Fruit fly (Drosophila melanogaster) whole organism, embryonic: Measurements from ENCODE around the gene Mtp.

Source experiments
- Abd-B ChIP-seq: fragments of 200-800 bp; sonication (Bioruptor generic); optimal IDR thresholded peaks from 2 replicates; lab custom pipeline; 2018; ENCODE audit warnings: missing biosample characterization, mild to moderate bottlenecking, missing genetic modification characterization, moderate library complexity
- Atf6 ChIP-seq: fragments of 200-800 bp; sonication (Bioruptor generic); IDR thresholded peaks from 2 replicates; pipeline ENCODE4 v1.3.6; 2022; ENCODE audit warnings: missing biosample characterization, missing genetic modification characterization
- CG11247 ChIP-seq: fragments of 200-800 bp; sonication (Bioruptor generic); IDR thresholded peaks from 2 replicates; pipeline ENCODE4 v1.3.6; 2022; ENCODE audit warnings: missing biosample characterization, missing genetic modification characterization
- CG12391 ChIP-seq: fragments of 200-800 bp; sonication (Bioruptor generic); optimal IDR thresholded peaks from 3 replicates; lab custom pipeline; 2018; ENCODE audit warnings: missing biosample characterization, mild to moderate bottlenecking, missing genetic modification characterization, moderate library complexity
- CG12769 ChIP-seq: fragments of 200-800 bp; sonication (Bioruptor generic); optimal IDR thresholded peaks from 2 replicates; lab custom pipeline; 2019; ENCODE audit warnings: missing biosample characterization, mild to moderate bottlenecking, missing genetic modification characterization, moderate library complexity
- CG14667 ChIP-seq: fragments of 200-800 bp; sonication (Bioruptor generic); IDR thresholded peaks from 2 replicates; pipeline ENCODE4 v1.3.6; 2022; ENCODE audit warnings: missing biosample characterization, missing genetic modification characterization
- CG16815 ChIP-seq: fragments of 200-800 bp; sonication (Bioruptor generic); optimal IDR thresholded peaks from 3 replicates; lab custom pipeline; 2017; ENCODE audit warnings: missing biosample characterization, mild to moderate bottlenecking, missing genetic modification characterization
- CG17829 ChIP-seq: fragments of 200-800 bp; optimal IDR thresholded peaks from 2 replicates; lab custom pipeline; 2019; ENCODE audit warnings: missing biosample characterization, mild to moderate bottlenecking, missing genetic modification characterization, moderate library complexity
- CG2116 ChIP-seq: fragments of 200-800 bp; sonication (Bioruptor generic); optimal IDR thresholded peaks from 3 replicates; lab custom pipeline; 2018; ENCODE audit warnings: missing biosample characterization, mild to moderate bottlenecking, missing genetic modification characterization
- CG2129 ChIP-seq: fragments of 200-800 bp; sonication (Bioruptor generic); IDR thresholded peaks from 2 replicates; pipeline ENCODE4 v1.3.6; 2022; ENCODE audit warnings: missing biosample characterization, missing genetic modification characterization; ENCODE audit not compliant: partially characterized antibody
- CG42726 ChIP-seq: fragments of 200-800 bp; sonication (Bioruptor generic); IDR thresholded peaks from 2 replicates; pipeline ENCODE4 v1.3.6; 2022; ENCODE audit warnings: missing biosample characterization, missing genetic modification characterization; ENCODE audit not compliant: partially characterized antibody
- CG4282 ChIP-seq: fragments of 200-800 bp; sonication (Bioruptor generic); optimal IDR thresholded peaks from 2 replicates; lab custom pipeline; 2016; ENCODE audit warnings: missing biosample characterization, missing genetic modification characterization
- CG4328 ChIP-seq: fragments of 200-800 bp; sonication (Bioruptor generic); optimal IDR thresholded peaks from 3 replicates; lab custom pipeline; 2017; ENCODE audit warnings: missing biosample characterization, missing genetic modification reagents, missing genetic modification characterization
- CG4360 ChIP-seq: fragments of 200-800 bp; sonication (Bioruptor generic); IDR thresholded peaks from 2 replicates; pipeline ENCODE4 v1.3.6; 2022; ENCODE audit warnings: missing biosample characterization, missing genetic modification characterization
- CG6791 ChIP-seq: fragments of 200-800 bp; sonication (Bioruptor generic); IDR thresholded peaks from 3 replicates; pipeline ENCODE4 v1.3.6; 2022; ENCODE audit warnings: missing biosample characterization, missing genetic modification characterization; ENCODE audit not compliant: partially characterized antibody
- CG6854 ChIP-seq: fragments of 200-800 bp; sonication (Bioruptor generic); optimal IDR thresholded peaks from 3 replicates; lab custom pipeline; 2017; ENCODE audit warnings: missing biosample characterization, mild to moderate bottlenecking, missing genetic modification characterization
- CG7271 ChIP-seq: fragments of 200-800 bp; sonication (Bioruptor generic); optimal IDR thresholded peaks from 2 replicates; lab custom pipeline; 2018; ENCODE audit warnings: missing biosample characterization, mild to moderate bottlenecking, missing genetic modification characterization, moderate library complexity
- CG7963 ChIP-seq: fragments of 200-800 bp; sonication (Bioruptor generic); IDR thresholded peaks from 3 replicates; pipeline ENCODE4 v1.3.6; 2022; ENCODE audit warnings: missing biosample characterization, missing genetic modification characterization; ENCODE audit not compliant: partially characterized antibody
- CG7987 ChIP-seq: fragments of 200-800 bp; sonication (Bioruptor generic); optimal IDR thresholded peaks from 2 replicates; lab custom pipeline; 2018; ENCODE audit warnings: missing biosample characterization, mild to moderate bottlenecking, missing genetic modification characterization, moderate library complexity
- CG9727 ChIP-seq: fragments of 200-800 bp; sonication (Bioruptor generic); optimal IDR thresholded peaks from 3 replicates; lab custom pipeline; 2017; ENCODE audit warnings: missing biosample characterization, mild to moderate bottlenecking, missing genetic modification characterization
- Chrac-16 ChIP-seq: fragments of 200-800 bp; sonication (Bioruptor generic); optimal IDR thresholded peaks from 3 replicates; lab custom pipeline; 2016; ENCODE audit warnings: missing biosample characterization, missing genetic modification characterization
- Fer2 ChIP-seq: fragments of 200-800 bp; sonication (Bioruptor generic); optimal IDR thresholded peaks from 2 replicates; lab custom pipeline; 2018; ENCODE audit warnings: missing biosample characterization, mild to moderate bottlenecking, missing genetic modification characterization, moderate library complexity
- Fer3 ChIP-seq: fragments of 200-800 bp; sonication (Bioruptor generic); optimal IDR thresholded peaks from 2 replicates; lab custom pipeline; 2018; ENCODE audit warnings: missing biosample characterization, mild to moderate bottlenecking, missing genetic modification characterization, moderate library complexity
- Hr3 ChIP-seq: fragments of 200-800 bp; sonication (Bioruptor generic); optimal IDR thresholded peaks from 3 replicates; lab custom pipeline; 2016; ENCODE audit warnings: missing biosample characterization, missing genetic modification characterization
- Hsf ChIP-seq: fragments of 200-800 bp; sonication (Bioruptor generic); optimal IDR thresholded peaks from 3 replicates; lab custom pipeline; 2016; ENCODE audit warnings: missing biosample characterization, missing genetic modification characterization
- Meics ChIP-seq: fragments of 200-800 bp; sonication (Bioruptor generic); optimal IDR thresholded peaks from 2 replicates; lab custom pipeline; 2017; ENCODE audit warnings: missing biosample characterization, mild to moderate bottlenecking, missing genetic modification characterization
- NC2β ChIP-seq: fragments of 200-800 bp; sonication (Bioruptor generic); optimal IDR thresholded peaks from 2 replicates; lab custom pipeline; 2016; ENCODE audit warnings: missing biosample characterization, missing genetic modification characterization
- NFAT ChIP-seq: fragments of 200-800 bp; sonication (Bioruptor generic); IDR thresholded peaks from 2 replicates; pipeline ENCODE4 v1.3.6; 2022; ENCODE audit warnings: missing biosample characterization, missing genetic modification characterization
- Pdp1 ChIP-seq, 2 experiments: fragments of 200-800 bp; sonication (Bioruptor generic); optimal IDR thresholded peaks; 3 replicates each; lab custom pipeline; 2016; ENCODE audit warnings: missing biosample characterization in 2 of 2, missing genetic modification characterization in 2 of 2, mild to moderate bottlenecking in 1 of 2, moderate library complexity in 1 of 2
- Sry-δ ChIP-seq: fragments of 200-800 bp; sonication (Bioruptor generic); optimal IDR thresholded peaks from 2 replicates; lab custom pipeline; 2016; ENCODE audit warnings: missing biosample characterization, missing genetic modification characterization
- Stat92E ChIP-seq, 3 experiments: fragments of >200 bp in 2 of 3; fragments of 200-800 bp in 1 of 3; sonication (Bioruptor generic) in 1 of 3; optimal IDR thresholded peaks; 2 replicates each; lab custom pipeline; 2017 to 2019; ENCODE audit warnings: missing biosample characterization in 3 of 3, missing genetic modification characterization in 3 of 3, mild to moderate bottlenecking in 1 of 3, moderate library complexity in 1 of 3
- bab2 ChIP-seq: fragments of 200-800 bp; sonication (Bioruptor generic); optimal IDR thresholded peaks from 2 replicates; lab custom pipeline; 2016; ENCODE audit warnings: missing biosample characterization, missing genetic modification characterization
- bigmax ChIP-seq: fragments of 200-800 bp; sonication (Bioruptor generic); optimal IDR thresholded peaks from 2 replicates; lab custom pipeline; 2018; ENCODE audit warnings: missing biosample characterization, mild to moderate bottlenecking, missing genetic modification characterization
- dati ChIP-seq: fragments of 200-800 bp; sonication (Bioruptor generic); IDR thresholded peaks from 2 replicates; pipeline ENCODE4 v1.3.6; 2022; ENCODE audit warnings: missing biosample characterization, missing genetic modification characterization
- esg ChIP-seq: fragments of 200-800 bp; sonication (Bioruptor generic); conservative IDR thresholded peaks from 2 replicates; pipeline ENCODE4 v1.3.6; 2022; ENCODE audit warnings: missing biosample characterization, missing genetic modification characterization
- ewg ChIP-seq: fragments of 200-800 bp; sonication (Bioruptor generic); optimal IDR thresholded peaks from 3 replicates; lab custom pipeline; 2017; ENCODE audit warnings: mild to moderate bottlenecking, missing biosample characterization, missing genetic modification reagents, missing genetic modification characterization
- ftz-f1 ChIP-seq: fragments of 200-800 bp; sonication (Bioruptor generic); optimal IDR thresholded peaks from 2 replicates; lab custom pipeline; 2016; ENCODE audit warnings: missing biosample characterization, missing genetic modification characterization
- gem ChIP-seq: fragments of 200-800 bp; sonication (Bioruptor generic); optimal IDR thresholded peaks from 2 replicates; lab custom pipeline; 2019; ENCODE audit warnings: missing biosample characterization, mild to moderate bottlenecking, missing genetic modification characterization, moderate library complexity
- gro ChIP-seq: fragments of 200-800 bp; sonication (Bioruptor generic); optimal IDR thresholded peaks from 2 replicates; lab custom pipeline; 2016; ENCODE audit warnings: missing biosample characterization, missing genetic modification characterization
- hb ChIP-seq: fragments of 200-800 bp; sonication (Bioruptor generic); IDR thresholded peaks from 3 replicates; pipeline ENCODE4 v1.3.6; 2022; ENCODE audit warnings: missing biosample characterization, missing genetic modification characterization; ENCODE audit not compliant: partially characterized antibody
- her ChIP-seq: fragments of 200-800 bp; sonication (Bioruptor generic); optimal IDR thresholded peaks from 2 replicates; lab custom pipeline; 2016; ENCODE audit warnings: missing biosample characterization, missing genetic modification characterization
- lilli ChIP-seq: fragments of 200-800 bp; sonication (Bioruptor generic); optimal IDR thresholded peaks from 3 replicates; lab custom pipeline; 2016; ENCODE audit warnings: missing biosample characterization, missing genetic modification characterization
- nerfin-1 ChIP-seq: fragments of 200-800 bp; sonication (Bioruptor generic); optimal IDR thresholded peaks from 3 replicates; lab custom pipeline; 2019; ENCODE audit warnings: missing biosample characterization, mild to moderate bottlenecking, missing genetic modification characterization, moderate library complexity
- nerfin-2 ChIP-seq: fragments of 200-800 bp; sonication (Bioruptor generic); IDR thresholded peaks from 2 replicates; pipeline ENCODE4 v1.3.6; 2022; ENCODE audit warnings: missing biosample characterization, missing genetic modification characterization; ENCODE audit not compliant: partially characterized antibody
- ranshi ChIP-seq: fragments of 200-800 bp; sonication (Bioruptor generic); IDR thresholded peaks from 2 replicates; pipeline ENCODE4 v1.3.6; 2022; ENCODE audit warnings: missing biosample characterization, missing genetic modification characterization
- repo ChIP-seq: fragments of 200-800 bp; sonication (Bioruptor generic); optimal IDR thresholded peaks from 2 replicates; lab custom pipeline; 2016; ENCODE audit warnings: missing biosample characterization, missing genetic modification characterization
- sc ChIP-seq, 3 experiments: fragments of >200 bp in 2 of 3; fragments of 200-800 bp in 1 of 3; sonication (Bioruptor generic) in 1 of 3; optimal IDR thresholded peaks; 2 replicates in 2 of 3; 3 replicates in 1 of 3; lab custom pipeline; 2017; ENCODE audit warnings: mild to moderate bottlenecking in 1 of 3, missing biosample characterization in 1 of 3, missing genetic modification characterization in 1 of 3, missing genetic modification reagents in 1 of 3
- sna ChIP-seq: fragments of 200-800 bp; sonication (Bioruptor generic); IDR thresholded peaks from 2 replicates; pipeline ENCODE4 v1.3.6; 2022; ENCODE audit warnings: missing biosample characterization, missing genetic modification characterization; ENCODE audit not compliant: partially characterized antibody
- wor ChIP-seq: fragments of 200-800 bp; sonication (Bioruptor generic); IDR thresholded peaks from 2 replicates; pipeline ENCODE4 v1.3.6; 2022; ENCODE audit warnings: missing biosample characterization, missing genetic modification characterization

Mtp gene

DNA sequence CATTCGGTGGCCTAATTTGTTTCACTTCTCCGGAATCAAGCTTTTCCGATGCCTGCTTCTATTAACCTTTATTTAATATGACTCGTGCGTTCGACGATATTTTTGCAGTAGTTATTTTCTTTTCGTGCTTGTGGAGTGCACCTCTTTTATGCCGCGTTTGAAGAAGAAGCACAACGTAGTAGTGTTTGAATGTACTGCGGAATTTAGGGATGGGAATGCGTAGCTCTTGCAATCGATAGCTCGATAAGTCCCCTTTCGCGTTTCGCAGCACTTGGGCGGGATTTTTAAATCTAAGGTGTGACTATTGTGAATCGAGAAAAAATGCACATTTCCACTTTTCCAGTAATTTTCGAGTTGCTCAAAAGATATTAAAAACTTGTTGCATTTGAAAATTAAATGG is 3.9 kb downstream of the Mtp start, which contains the start of the genes CG43739 and sky (continued):
- TF ChIP-seq wor (GFP tag; lab: Robert Waterston, UW) (no peak), nerfin-2 (GFP tag; lab: Robert Waterston, UW) (peak; percentile 72), CG7987 (GFP tag; lab: Kevin White, UChicago) (no peak), repo (GFP tag; lab: Kevin White, UChicago) (peak; percentile 10), CG9727 (GFP tag; lab: Kevin White, UChicago) (no peak), CG7963 (peak; percentile 85), Hr3 (GFP tag; lab: Kevin White, UChicago) (no peak), ewg (GFP tag; lab: Kevin White, UChicago) (peak; percentile 35), Chrac-16 (GFP tag; lab: Kevin White, UChicago) (peak; percentile 16), esg (GFP tag; lab: Robert Waterston, UW) (no peak), sc (optimal IDR thresholded peaks at IDR 0.05; lab: Kevin White, UChicago) (no peak), sc (GFP tag; optimal IDR thresholded peaks at IDR 0.05; lab: Kevin White, UChicago) (no peak), CG16815 (no peak), bigmax (no peak), CG2116 (peak; percentile 80), CG4360 (peak; percentile 11; the same call in 1 of the 2 replicates), CG14667 (GFP tag; lab: Robert Waterston, UW) (no peak), CG12769 (tag; lab: Kevin White, UChicago) (peak; percentile 24), Abd-B (GFP tag; lab: Kevin White, UChicago) (peak; percentile 10), gem (peak; percentile 0), hb (GFP tag; lab: Robert Waterston, UW) (peak; percentile 75), Meics (GFP tag; lab: Kevin White, UChicago) (no peak), lilli (peak; percentile 50), ranshi (no peak), nerfin-1 (tag; lab: Kevin White, UChicago) (peak; percentile 91), sna (GFP tag; lab: Robert Waterston, UW) (peak; percentile 73), NC2β (GFP tag; lab: Kevin White, UChicago) (peak; percentile 17), CG11247 (GFP tag; lab: Robert Waterston, UW) (0 out of 2 replicates have a peak, but pooled peaks have one; percentile 51), Fer3 (tag; lab: Kevin White, UChicago) (no peak), CG4282 (GFP tag; lab: Kevin White, UChicago) (no peak), bab2 (GFP tag; lab: Kevin White, UChicago) (peak; percentile 20), CG42726 (GFP tag; lab: Robert Waterston, UW) (peak; percentile 90), her (GFP tag; lab: Kevin White, UChicago) (peak; percentile 37), gro (GFP tag; lab: Kevin White, UChicago) (peak; percentile 68), CG7271 (tag; lab: Kevin White, UChicago) (no peak), CG2129 (GFP tag; lab: Robert Waterston, UW) (peak; percentile 67), Atf6 (GFP tag; lab: Robert Waterston, UW) (no peak), ftz-f1 (GFP tag; lab: Kevin White, UChicago) (no peak), Pdp1 (GFP tag; optimal IDR thresholded peaks at IDR 0.05; lab: Kevin White, UChicago) (peak; percentile 1 to 26), dati (GFP tag; lab: Robert Waterston, UW) (no peak), Sry-δ (GFP tag; lab: Kevin White, UChicago) (peak; percentile 99), Hsf (peak; percentile 0), CG4328 (GFP tag; lab: Kevin White, UChicago) (peak; percentile 4), Fer2 (no peak), CG6854 (GFP tag; lab: Kevin White, UChicago) (no peak), CG12391 (tag; lab: Kevin White, UChicago) (peak; percentile 24), CG17829 (tag; lab: Kevin White, UChicago) (peak; percentile 36), NFAT (GFP tag; lab: Robert Waterston, UW) (no peak), Stat92E (GFP tag; optimal IDR thresholded peaks at IDR 0.05; lab: Kevin White, UChicago) (no peak), CG6791 (peak; percentile 91)
